Worm (Caenorhabditis elegans) whole organism, L4 larva: ENCODE results near the gene atn-1.

ENCODE experiments used
- F37D6.2 ChIP-seq: sonication (generic microtip); optimal IDR thresholded peaks from 2 replicates; lab custom pipeline; 2016; ENCODE audit warnings: mild to moderate bottlenecking, missing genetic modification characterization, missing compliant biosample characterization
- F44E2.7 ChIP-seq: fragments of 200-800 bp; sonication (Bioruptor generic); IDR thresholded peaks from 2 replicates; pipeline ENCODE4 v2.1.2; 2022; ENCODE audit warnings: missing genetic modification characterization, missing compliant biosample characterization
- T20F7.1 ChIP-seq: fragments of 200-800 bp; sonication (Bioruptor generic); optimal IDR thresholded peaks from 2 replicates; lab custom pipeline; 2018; ENCODE audit warnings: mild to moderate bottlenecking, missing genetic modification characterization, missing compliant biosample characterization
- Y105C5A.15 ChIP-seq: fragments of 200-800 bp; sonication (Bioruptor generic); IDR thresholded peaks from 2 replicates; pipeline ENCODE4 v1.3.6; 2022; ENCODE audit warnings: missing genetic modification characterization, missing compliant biosample characterization
- Y5F2A.4 ChIP-seq: fragments of 200-800 bp; sonication (Bioruptor generic); optimal IDR thresholded peaks from 2 replicates; lab custom pipeline; 2018; ENCODE audit warnings: mild to moderate bottlenecking, missing genetic modification characterization, missing compliant biosample characterization
- aha-1 ChIP-seq: fragments of 150-350 bp; peaks from one replicate; lab custom pipeline; 2014; ENCODE audit warnings: missing biosample characterization, missing genetic modification characterization
- aly-2 ChIP-seq: sonication (generic microtip); optimal IDR thresholded peaks from 2 replicates; lab custom pipeline; 2018; ENCODE audit warnings: missing biosample characterization, missing genetic modification characterization
- attf-4 ChIP-seq: sonication (generic microtip); optimal IDR thresholded peaks from 3 replicates; lab custom pipeline; 2017; ENCODE audit warnings: missing biosample characterization, missing genetic modification characterization
- ceh-20 ChIP-seq: fragments of 200-800 bp; sonication (Bioruptor generic); IDR thresholded peaks from 2 replicates; pipeline ENCODE4 v1.3.6; 2022; ENCODE audit warnings: missing genetic modification reagents, missing genetic modification characterization, missing compliant biosample characterization
- ceh-32 ChIP-seq: sonication (generic microtip); optimal IDR thresholded peaks from 2 replicates; lab custom pipeline; 2016; ENCODE audit warnings: mild to moderate bottlenecking, missing genetic modification characterization, missing compliant biosample characterization; ENCODE audit not compliant: poor library complexity
- ceh-44 ChIP-seq: fragments of 200-800 bp; sonication (Bioruptor generic); IDR thresholded peaks from 2 replicates; pipeline ENCODE4 v1.3.6; 2022; ENCODE audit warnings: missing genetic modification reagents, missing genetic modification characterization, missing compliant biosample characterization
- ceh-62 ChIP-seq: sonication (generic microtip); optimal IDR thresholded peaks from 2 replicates; lab custom pipeline; 2017; ENCODE audit warnings: missing biosample characterization, missing genetic modification characterization
- ceh-82 ChIP-seq: sonication (generic microtip); optimal IDR thresholded peaks from 2 replicates; lab custom pipeline; 2017; ENCODE audit warnings: missing biosample characterization, missing genetic modification characterization
- daf-16 ChIP-seq, 3 experiments: sonication (generic microtip); optimal IDR thresholded peaks; 2 replicates each; lab custom pipeline; 2016 to 2017; ENCODE audit warnings: missing genetic modification characterization in 3 of 3, missing genetic modification reagents in 3 of 3, mild to moderate bottlenecking in 2 of 3, missing compliant biosample characterization in 2 of 3, missing biosample characterization in 1 of 3, moderate library complexity in 1 of 3
- daf-8 ChIP-seq: fragments of 200-800 bp; sonication (Bioruptor generic); IDR thresholded peaks from 2 replicates; pipeline ENCODE4 v1.3.6; 2022; ENCODE audit warnings: missing genetic modification characterization, missing compliant biosample characterization
- dmd-6 ChIP-seq: fragments of 200-800 bp; sonication (Bioruptor generic); IDR thresholded peaks from 2 replicates; pipeline ENCODE4 v1.3.6; 2022; ENCODE audit warnings: missing genetic modification reagents, missing genetic modification characterization, missing compliant biosample characterization
- dmd-8 ChIP-seq: fragments of 200-800 bp; sonication (Bioruptor generic); IDR thresholded peaks from 2 replicates; pipeline ENCODE4 v1.3.6; 2022; ENCODE audit warnings: missing genetic modification characterization, missing compliant biosample characterization
- dmd-9 ChIP-seq: fragments of 200-800 bp; sonication (Bioruptor generic); IDR thresholded peaks from 2 replicates; pipeline ENCODE4 v1.3.6; 2022; ENCODE audit warnings: missing genetic modification reagents, missing genetic modification characterization, missing compliant biosample characterization
- dpl-1 ChIP-seq: fragments of 150-350 bp; optimal IDR thresholded peaks from 2 replicates; lab custom pipeline; 2014; ENCODE audit warnings: missing biosample characterization, missing genetic modification reagents, missing genetic modification characterization
- dve-1 ChIP-seq: sonication (generic microtip); optimal IDR thresholded peaks from 2 replicates; lab custom pipeline; 2017; ENCODE audit warnings: antibody characterized with exemption, mild to moderate bottlenecking, missing genetic modification characterization, missing compliant biosample characterization; ENCODE audit not compliant: insufficient read depth
- egl-27 ChIP-seq: sonication (generic microtip); optimal IDR thresholded peaks from 3 replicates; lab custom pipeline; 2017; ENCODE audit warnings: missing biosample characterization, missing genetic modification reagents, missing genetic modification characterization
- fos-1 ChIP-seq: fragments of 150-350 bp; optimal IDR thresholded peaks from 2 replicates; lab custom pipeline; 2014; ENCODE audit warnings: missing biosample characterization, missing genetic modification characterization
- hlh-11 ChIP-seq: fragments of 200-800 bp; sonication (Bioruptor generic); optimal IDR thresholded peaks from 2 replicates; lab custom pipeline; 2018; ENCODE audit warnings: mild to moderate bottlenecking, missing genetic modification characterization, missing compliant biosample characterization
- hlh-30 ChIP-seq: sonication (generic microtip); optimal IDR thresholded peaks from 2 replicates; lab custom pipeline; 2017; ENCODE audit warnings: antibody characterized with exemption, mild to moderate bottlenecking, missing genetic modification characterization, missing compliant biosample characterization; ENCODE audit not compliant: insufficient read depth
- hmg-1.1 ChIP-seq: fragments of 200-800 bp; sonication (Bioruptor generic); IDR thresholded peaks from 2 replicates; pipeline ENCODE4 v1.3.6; 2022; ENCODE audit warnings: missing genetic modification reagents, missing genetic modification characterization, missing compliant biosample characterization
- lin-1 ChIP-seq: fragments of 200-800 bp; sonication (Bioruptor generic); IDR thresholded peaks from 2 replicates; pipeline ENCODE4 v1.3.6; 2022; ENCODE audit warnings: missing genetic modification reagents, missing genetic modification characterization, missing compliant biosample characterization
- lin-38 ChIP-seq: fragments of 200-800 bp; sonication (Bioruptor generic); IDR thresholded peaks from 2 replicates; pipeline ENCODE4 v1.3.6; 2022; ENCODE audit warnings: missing genetic modification reagents, missing genetic modification characterization, missing compliant biosample characterization
- lir-3 ChIP-seq: sonication (generic microtip); optimal IDR thresholded peaks from 2 replicates; lab custom pipeline; 2016; ENCODE audit warnings: mild to moderate bottlenecking, missing genetic modification characterization, missing compliant biosample characterization
- lsy-2 ChIP-seq, 2 experiments: fragments of 150-350 bp in 1 of 2; sonication (generic microtip) in 1 of 2; optimal IDR thresholded peaks; 2 replicates each; lab custom pipeline; 2014 to 2017; ENCODE audit warnings: missing biosample characterization in 2 of 2, missing genetic modification characterization in 2 of 2
- madf-5 ChIP-seq, 2 experiments: fragments of 200-800 bp; sonication (Bioruptor generic); IDR thresholded peaks; 2 replicates each; pipeline ENCODE4 v1.3.6; 2022; ENCODE audit warnings: missing compliant biosample characterization in 2 of 2, missing genetic modification characterization in 2 of 2
- mdl-1 ChIP-seq, 2 experiments: fragments of 150-350 bp in 1 of 2; sonication (generic microtip) in 1 of 2; optimal IDR thresholded peaks; 2 replicates each; lab custom pipeline; 2014 to 2017; ENCODE audit warnings: missing biosample characterization in 2 of 2, missing genetic modification characterization in 2 of 2
- mep-1 ChIP-seq: fragments of 150-350 bp; sonication (generic microtip); optimal IDR thresholded peaks from 3 replicates; lab custom pipeline; 2014; ENCODE audit warnings: missing biosample characterization, missing genetic modification characterization
- mes-2 ChIP-seq: sonication (generic microtip); optimal IDR thresholded peaks from 2 replicates; lab custom pipeline; 2016; ENCODE audit warnings: missing genotype, mild to moderate bottlenecking, missing genetic modification characterization, missing compliant biosample characterization; ENCODE audit not compliant: poor library complexity, severe bottlenecking
- mxl-2 ChIP-seq: fragments of 200-800 bp; sonication (Bioruptor generic); conservative IDR thresholded peaks from 2 replicates; pipeline ENCODE4 v1.3.6; 2022; ENCODE audit warnings: missing genetic modification reagents, missing genetic modification characterization, missing compliant biosample characterization
- nhr-10 ChIP-seq: fragments of 150-350 bp; optimal IDR thresholded peaks from 2 replicates; lab custom pipeline; 2014; ENCODE audit warnings: missing biosample characterization, missing genetic modification characterization
- nhr-11 ChIP-seq: fragments of 150-350 bp; optimal IDR thresholded peaks from 2 replicates; lab custom pipeline; 2014; ENCODE audit warnings: missing biosample characterization, missing genetic modification characterization
- nhr-6 ChIP-seq: fragments of 150-350 bp; optimal IDR thresholded peaks from 2 replicates; lab custom pipeline; 2014; ENCODE audit warnings: missing biosample characterization, missing genetic modification characterization
- pqm-1 ChIP-seq: sonication (generic microtip); optimal IDR thresholded peaks from 2 replicates; lab custom pipeline; 2017; ENCODE audit warnings: missing biosample characterization, missing genetic modification characterization
- rbr-2 ChIP-seq: sonication (generic microtip); optimal IDR thresholded peaks from 2 replicates; lab custom pipeline; 2016; ENCODE audit warnings: missing genotype, missing genetic modification characterization, missing compliant biosample characterization
- saeg-2 ChIP-seq: fragments of 200-800 bp; sonication (Bioruptor generic); IDR thresholded peaks from 2 replicates; pipeline ENCODE4 v1.3.6; 2022; ENCODE audit warnings: missing genetic modification reagents, missing genetic modification characterization, missing compliant biosample characterization
- snpc-1.2 ChIP-seq: fragments of 200-800 bp; sonication (Bioruptor generic); IDR thresholded peaks from 2 replicates; pipeline ENCODE4 v1.3.6; 2022; ENCODE audit warnings: missing genetic modification reagents, missing genetic modification characterization, missing compliant biosample characterization
- snpc-4 ChIP-seq: fragments of 150-350 bp; optimal IDR thresholded peaks from 2 replicates; lab custom pipeline; 2014; ENCODE audit warnings: missing biosample characterization, missing genetic modification characterization
- spr-1 ChIP-seq: sonication (generic microtip); optimal IDR thresholded peaks from 2 replicates; lab custom pipeline; 2016; ENCODE audit warnings: mild to moderate bottlenecking, missing genetic modification characterization, missing compliant biosample characterization
- spr-3 ChIP-seq: fragments of 200-800 bp; sonication (Bioruptor generic); optimal IDR thresholded peaks from 2 replicates; lab custom pipeline; 2018; ENCODE audit warnings: mild to moderate bottlenecking, missing genetic modification characterization, missing compliant biosample characterization
- zfp-2 ChIP-seq: sonication (generic microtip); optimal IDR thresholded peaks from 2 replicates; lab custom pipeline; 2016; ENCODE audit warnings: mild to moderate bottlenecking, missing genetic modification characterization, missing compliant biosample characterization
- zfp-3 ChIP-seq: fragments of 200-800 bp; sonication (Bioruptor generic); conservative IDR thresholded peaks from 2 replicates; pipeline ENCODE4 v1.3.6; 2022; ENCODE audit warnings: missing genetic modification reagents, missing genetic modification characterization, missing compliant biosample characterization
- ztf-7 ChIP-seq: fragments of 150-350 bp; optimal IDR thresholded peaks from 2 replicates; lab custom pipeline; 2014; ENCODE audit warnings: missing biosample characterization, missing genetic modification characterization

Gene atn-1

DNA sequence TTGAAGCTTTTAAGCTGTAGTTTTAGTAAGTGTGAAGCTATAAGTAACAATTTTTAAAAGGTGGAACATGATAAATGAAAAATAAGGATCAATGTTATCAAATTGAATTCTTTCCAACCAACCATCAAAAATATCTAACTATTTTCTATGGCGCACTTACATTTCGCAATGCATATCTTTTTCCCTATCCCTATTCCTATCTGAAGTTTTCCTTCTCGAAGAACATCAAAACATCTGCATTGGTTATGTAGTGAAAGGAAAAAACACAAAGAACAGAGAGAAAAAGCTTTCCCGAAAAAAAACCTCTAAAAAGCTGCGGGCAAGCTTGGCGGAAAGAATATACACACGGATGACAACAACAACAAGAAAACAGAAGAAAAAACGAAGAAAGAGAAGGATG is 17.6 kb upstream of the atn-1 start:
- TF ChIP-seq mep-1 (tag; lab: Kevin White, UChicago): peak; percentile 25
- peak; percentile 68 for TF ChIP-seq aha-1 (tag; lab: Kevin White, UChicago)
- TF ChIP-seq mxl-2: no peak
- TF ChIP-seq hlh-11 (tag; lab: Kevin White, UChicago): peak; percentile 1
- TF ChIP-seq ceh-32: no peak
- no peak for TF ChIP-seq lin-38
- no peak for TF ChIP-seq nhr-10 (tag; lab: Kevin White, UChicago)
- TF ChIP-seq zfp-3 (GFP tag; lab: Robert Waterston, UW): no peak
- no peak for TF ChIP-seq ztf-7 (tag; lab: Kevin White, UChicago)
- no peak for TF ChIP-seq nhr-11 (tag; lab: Kevin White, UChicago)
- TF ChIP-seq dmd-9 (GFP tag; lab: Robert Waterston, UW): no peak
- no peak for TF ChIP-seq saeg-2 (GFP tag; lab: Robert Waterston, UW)
- TF ChIP-seq daf-16 (GFP tag; optimal IDR thresholded peaks at IDR 0.05; lab: Kevin White, UChicago): peak in 1 of 2 experiments; percentile 59
- no peak for TF ChIP-seq daf-16 (tag; optimal IDR thresholded peaks at IDR 0.05; lab: Kevin White, UChicago)
- TF ChIP-seq ceh-62 (tag; lab: Kevin White, UChicago): no peak
- no peak for TF ChIP-seq F44E2.7 (GFP tag; lab: Robert Waterston, UW)
- TF ChIP-seq F37D6.2 (tag; lab: Kevin White, UChicago): no peak
- TF ChIP-seq mdl-1 (tag; optimal IDR thresholded peaks at IDR 0.05; lab: Kevin White, UChicago): peak in 1 of 2 experiments; percentile 32
- no peak for TF ChIP-seq daf-8
- TF ChIP-seq snpc-1.2 (GFP tag; lab: Robert Waterston, UW): no peak
- no peak for TF ChIP-seq madf-5 (GFP tag; IDR thresholded peaks at IDR 0.05; lab: Robert Waterston, UW)
- no peak for TF ChIP-seq attf-4 (tag; lab: Kevin White, UChicago)
- TF ChIP-seq dve-1 (tag; lab: Kevin White, UChicago): peak; percentile 16
- no peak for TF ChIP-seq ceh-44 (GFP tag; lab: Robert Waterston, UW)
- TF ChIP-seq lsy-2 (tag; optimal IDR thresholded peaks at IDR 0.05; lab: Kevin White, UChicago): peak in 1 of 2 experiments; percentile 36
- no peak for TF ChIP-seq rbr-2 (tag; lab: Kevin White, UChicago)
- TF ChIP-seq, all 104 proteins: peak for 7

DNA sequence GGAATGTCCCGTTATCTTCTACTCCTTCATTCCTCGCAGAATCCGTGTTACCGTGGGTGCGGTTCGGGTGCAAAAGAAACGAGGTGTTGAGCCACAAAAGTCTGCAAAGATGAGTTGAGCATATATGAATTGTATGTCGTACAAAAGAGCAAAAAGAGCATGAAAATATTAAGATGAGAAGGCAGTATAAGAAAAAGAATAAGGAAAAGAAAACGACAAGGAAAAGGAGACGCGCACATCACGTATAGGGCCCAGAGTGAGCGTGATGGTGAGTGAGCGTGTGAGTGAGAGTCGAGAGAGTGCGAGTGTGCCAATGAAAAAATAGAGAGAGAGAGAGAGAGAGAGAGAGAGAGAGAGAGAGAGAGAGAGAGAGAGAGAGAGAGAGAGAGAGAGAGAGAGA is 15.3 kb upstream of the atn-1 start, which contains the start of gene egl-10:
Gene egl-10 (minus strand): TSS at position 101 of the 400 bp plus-strand sequence.
- TF ChIP-seq T20F7.1 (no peak), mes-2 (tag; lab: Kevin White, UChicago) (peak; percentile 50), hlh-30 (tag; lab: Kevin White, UChicago) (peak; percentile 11), ceh-20 (no peak), nhr-6 (tag; lab: Kevin White, UChicago) (peak; percentile 11), hmg-1.1 (GFP tag; lab: Robert Waterston, UW) (0 out of 2 replicates have a peak, but pooled peaks have one; percentile 21), dve-1 (tag; lab: Kevin White, UChicago) (peak; percentile 19), Y105C5A.15 (no peak)

DNA sequence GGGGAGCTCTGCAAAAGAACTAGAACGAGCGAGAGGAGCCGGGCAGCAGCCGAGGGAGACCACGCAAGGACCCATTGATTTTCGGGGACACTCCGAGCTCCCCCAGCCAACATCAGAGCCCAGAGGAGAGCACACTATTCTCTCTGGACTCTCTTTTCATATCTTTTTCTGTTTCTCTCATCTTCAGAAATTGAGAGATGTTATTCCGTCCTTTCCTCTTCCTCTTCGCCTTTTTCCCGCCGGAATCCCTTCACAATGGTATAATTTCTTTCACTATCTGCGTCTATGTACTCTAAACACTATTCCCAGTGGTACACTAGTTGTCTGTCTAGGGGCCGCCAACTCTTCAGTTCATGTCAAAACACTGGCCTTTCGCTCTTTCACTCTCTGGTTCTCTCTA is 12.8 kb upstream of the atn-1 start:
- TF ChIP-seq snpc-4 (tag; lab: Kevin White, UChicago) (no peak), dve-1 (tag; lab: Kevin White, UChicago) (peak; percentile 42), F37D6.2 (tag; lab: Kevin White, UChicago) (peak; percentile 67), dmd-8 (GFP tag; lab: Robert Waterston, UW) (0 out of 2 replicates have a peak, but pooled peaks have one; percentile 36), zfp-2 (tag; lab: Kevin White, UChicago) (no peak), fos-1 (tag; lab: Kevin White, UChicago) (no peak), lir-3 (tag; lab: Kevin White, UChicago) (no peak), ceh-82 (tag; lab: Kevin White, UChicago) (no peak), spr-1 (no peak), Y5F2A.4 (GFP tag; lab: Kevin White, UChicago) (no peak), zfp-3 (GFP tag; lab: Robert Waterston, UW) (no peak), aly-2 (no peak), dmd-6 (peak; percentile 60), egl-27 (tag; lab: Kevin White, UChicago) (no peak), F44E2.7 (GFP tag; lab: Robert Waterston, UW) (no peak), mxl-2 (no peak), rbr-2 (tag; lab: Kevin White, UChicago) (peak; percentile 92), lin-1 (GFP tag; lab: Robert Waterston, UW) (no peak), dpl-1 (peak; percentile 57), spr-3 (GFP tag; lab: Kevin White, UChicago) (no peak), pqm-1 (tag; lab: Kevin White, UChicago) (no peak)
